Fruit fly (Drosophila melanogaster) S2 (cell line): ENCODE data around the gene milt.

ENCODE experiments used
- CG8478 ChIP-seq: fragments of >200 bp; optimal IDR thresholded peaks from 2 replicates; lab custom pipeline; 2018
- CTCF ChIP-seq, 2 experiments: fragments of >200 bp; optimal IDR thresholded peaks; 2 replicates each; lab custom pipeline; 2018

DNA sequence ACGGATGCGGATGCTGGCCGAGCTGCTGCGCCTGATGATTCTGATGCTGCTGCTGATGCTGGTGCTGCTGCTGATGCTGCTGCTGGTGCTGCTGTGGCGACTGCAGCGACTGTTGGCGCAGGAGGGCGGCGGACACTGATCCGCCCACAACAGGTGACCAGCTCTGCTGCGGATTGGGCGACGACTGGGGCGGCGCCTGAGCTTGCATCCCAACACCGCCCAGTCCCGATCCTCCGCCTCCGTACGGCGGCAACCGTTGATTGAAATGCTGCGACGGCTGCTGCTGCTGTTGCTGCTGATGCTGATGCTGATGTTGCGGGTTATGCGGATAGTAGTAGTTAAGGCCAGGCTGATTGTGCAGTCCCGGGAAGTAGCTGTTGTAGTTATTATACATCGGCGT lies 12.4 kb upstream of the milt start:
- TF ChIP-seq CTCF (optimal IDR thresholded peaks at IDR 0.05; lab: Kevin White, UChicago) (no peak), CG8478 (no peak)
